Fruit fly (Drosophila melanogaster) S2 (cell line): Measurements from ENCODE around the gene Cpr66D.

Source experiments
- CG8478 ChIP-seq: fragments of >200 bp; optimal IDR thresholded peaks from 2 replicates; lab custom pipeline; 2018
- CTCF ChIP-seq, 2 experiments: fragments of >200 bp; optimal IDR thresholded peaks; 2 replicates each; lab custom pipeline; 2018

The Cpr66D gene

dm6 chr3L:8640139-8640538 lies at the start of gene Cpr66D:
TSS of gene Cpr66D (plus strand) at chr3L:8640439.
- no peak for TF ChIP-seq CG8478 (lab: Kevin White, UChicago)
- no peak for TF ChIP-seq CTCF (optimal IDR thresholded peaks at IDR 0.05; lab: Kevin White, UChicago)

dm6 chr3L:8600752-8601433 lies 39.3 kb upstream of the Cpr66D start, which contains the start of the genes Nelf-E and RpL14:
TSS of gene Nelf-E (minus strand) at chr3L:8600879.
TSS of gene RpL14 (plus strand) at chr3L:8601006.
- no peak for TF ChIP-seq CG8478 (lab: Kevin White, UChicago)
- peak; percentile 26 to 28 for TF ChIP-seq CTCF (optimal IDR thresholded peaks at IDR 0.05; lab: Kevin White, UChicago)

- TF ChIP-seq CG8478 (lab: Kevin White, UChicago): no peak
- peak; percentile 31 to 56 for TF ChIP-seq CTCF (optimal IDR thresholded peaks at IDR 0.05; lab: Kevin White, UChicago)
These were observed 36.2 kb upstream of the Cpr66D start, which contains the start of the genes CG5989 and CG6282 for dm6 chr3L:8603880-8604692. TSS of gene CG5989 (minus strand) at chr3L:8604149. TSS of gene CG6282 (plus strand) at chr3L:8604657.

dm6 chr3L:8607449-8607848 lies 32.8 kb upstream of the Cpr66D start:
- TF ChIP-seq CTCF (optimal IDR thresholded peaks at IDR 0.05; lab: Kevin White, UChicago): no peak
- TF ChIP-seq CG8478 (lab: Kevin White, UChicago): no peak

dm6 chr3L:8616935-8617334 lies 23.3 kb upstream of the Cpr66D start, which contains the start of gene S-Lap1:
TSS of gene S-Lap1 (plus strand) at chr3L:8617235.
- no peak for TF ChIP-seq CG8478 (lab: Kevin White, UChicago)
- TF ChIP-seq CTCF (optimal IDR thresholded peaks at IDR 0.05; lab: Kevin White, UChicago): no peak

dm6 chr3L:8619588-8619987 lies 20.7 kb upstream of the Cpr66D start, which contains the start of gene S-Lap2:
TSS of gene S-Lap2 (plus strand) at chr3L:8619888.
- TF ChIP-seq CTCF (optimal IDR thresholded peaks at IDR 0.05; lab: Kevin White, UChicago): no peak
- no peak for TF ChIP-seq CG8478 (lab: Kevin White, UChicago)

- no peak for TF ChIP-seq CG8478 (lab: Kevin White, UChicago)
- TF ChIP-seq CTCF (optimal IDR thresholded peaks at IDR 0.05; lab: Kevin White, UChicago): no peak
These were observed 18.8 kb upstream of the Cpr66D start for dm6 chr3L:8621465-8621864.

dm6 chr3L:8623702-8624421 lies 16.4 kb upstream of the Cpr66D start, which contains the start of the genes GAPsec and Zasp66:
TSS of gene GAPsec (minus strand) at chr3L:8623901.
TSS of gene Zasp66 (plus strand) at chr3L:8624371.
- TF ChIP-seq CTCF (optimal IDR thresholded peaks at IDR 0.05; lab: Kevin White, UChicago): no peak
- no peak for TF ChIP-seq CG8478 (lab: Kevin White, UChicago)

dm6 chr3L:8627839-8628827 lies 12.1 kb upstream of the Cpr66D start:
- TF ChIP-seq CG8478 (lab: Kevin White, UChicago) (no peak), CTCF (optimal IDR thresholded peaks at IDR 0.05; lab: Kevin White, UChicago) (peak; percentile 73 to 78)

- TF ChIP-seq CG8478 (lab: Kevin White, UChicago) (no peak), CTCF (optimal IDR thresholded peaks at IDR 0.05; lab: Kevin White, UChicago) (no peak)
These were observed 11.3 kb upstream of the Cpr66D start for dm6 chr3L:8628964-8629363.

- TF ChIP-seq CTCF (optimal IDR thresholded peaks at IDR 0.05; lab: Kevin White, UChicago): no peak
- no peak for TF ChIP-seq CG8478 (lab: Kevin White, UChicago)
These were observed 10.4 kb upstream of the Cpr66D start for dm6 chr3L:8629701-8630343.

dm6 chr3L:8633614-8634325 lies 6.5 kb upstream of the Cpr66D start, which contains the start of gene Cdc6:
TSS of gene Cdc6 (minus strand) at chr3L:8634069.
- TF ChIP-seq CG8478 (lab: Kevin White, UChicago): no peak
- TF ChIP-seq CTCF (optimal IDR thresholded peaks at IDR 0.05; lab: Kevin White, UChicago): peak in 1 of 2 experiments; percentile 0
